Worm (Caenorhabditis elegans): Measurements from ENCODE around the gene F59A1.18.

- no peak for TF ChIP-seq cog-1 (tag; optimal IDR thresholded peaks at IDR 0.05)
- TF ChIP-seq flt-1 (GFP tag; IDR thresholded peaks at IDR 0.05) = no peak
- no peak for TF ChIP-seq tab-1 (GFP tag; IDR thresholded peaks at IDR 0.05)
- TF ChIP-seq med-1 (GFP tag; optimal IDR thresholded peaks at IDR 0.05; ENCODE audit: insufficient read depth) = no peak
- no peak for TF ChIP-seq ztf-23 (GFP tag; IDR thresholded peaks at IDR 0.05)
- no peak for TF ChIP-seq T22C8.4 (GFP tag; IDR thresholded peaks at IDR 0.05)
- TF ChIP-seq ztf-29 (GFP tag; IDR thresholded peaks at IDR 0.05) = no peak
- no peak for TF ChIP-seq klf-2 (GFP tag; conservative IDR thresholded peaks at IDR 0.05)
- TF ChIP-seq ref-1 (GFP tag; conservative IDR thresholded peaks at IDR 0.05) = no peak
These were observed 18.2 kb downstream of the F59A1.18 start, which contains the start of gene str-89 for ce11 chrV:17668531-17668930.
